Worm (Caenorhabditis elegans): ENCODE results near the gene C14C10.5.

Gene C14C10.5

DNA sequence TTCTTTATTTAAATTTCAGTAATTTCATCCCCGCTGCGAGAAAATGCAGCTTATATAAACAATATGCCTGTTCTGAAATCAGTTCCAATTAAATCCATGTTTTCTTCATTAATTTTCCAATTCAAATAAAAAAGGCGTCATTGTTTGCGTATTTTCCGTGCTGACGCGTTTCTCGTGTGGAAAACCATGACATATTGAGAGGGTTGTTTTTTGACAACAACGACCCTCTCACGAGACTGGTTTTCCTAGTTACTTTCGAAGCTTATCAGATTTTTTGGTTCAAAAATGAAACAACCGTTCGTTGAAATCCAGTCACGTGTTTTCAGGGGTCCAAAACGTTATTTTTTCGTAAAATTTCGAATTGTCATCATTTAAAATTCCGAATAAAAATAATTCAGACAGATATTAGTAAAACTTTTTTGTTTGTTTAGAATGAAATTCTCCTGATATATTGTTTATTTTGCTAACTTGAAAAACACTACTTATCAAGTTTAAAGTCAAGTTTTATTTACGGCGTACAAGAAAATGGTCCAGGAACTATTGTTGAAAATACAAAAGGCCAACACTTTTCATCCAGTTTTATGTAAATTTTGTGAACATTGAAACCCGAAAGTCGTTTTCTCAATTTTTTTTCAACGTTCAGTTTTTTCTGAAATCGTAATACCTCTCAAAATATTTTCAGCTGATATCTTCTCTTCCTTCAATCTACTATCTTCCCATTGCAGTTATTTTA is at the start of gene C14C10.5:
Gene C14C10.5, plus strand, starts transcription at position 683 of the 733 bp plus-strand sequence.
- TF ChIP-seq unc-39 (tag; optimal IDR thresholded peaks at IDR 0.05) (no peak), mep-1 (tag; optimal IDR thresholded peaks at IDR 0.05) (peak; percentile 1)

DNA sequence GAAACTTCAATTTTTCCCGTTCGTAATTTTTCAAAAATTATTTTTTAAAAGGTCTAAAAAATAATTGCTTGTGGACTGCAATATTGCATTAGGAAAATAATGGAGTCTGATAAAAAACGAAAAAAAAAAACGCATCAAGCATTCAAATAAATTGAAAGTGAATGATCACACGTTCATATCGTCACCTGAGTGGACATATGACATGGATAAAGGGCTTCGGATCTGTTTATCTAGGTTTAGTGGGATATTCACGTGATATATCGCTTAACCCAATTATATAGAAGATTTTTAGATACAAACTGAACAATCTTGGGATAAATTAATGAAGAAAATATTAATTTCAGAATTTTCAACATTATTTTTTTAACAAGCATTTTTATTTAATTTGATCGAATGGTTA is 49.2 kb upstream of the C14C10.5 start:
- TF ChIP-seq unc-62 (GFP tag; optimal IDR thresholded peaks at IDR 0.05) = no peak
- TF ChIP-seq unc-39 (tag; optimal IDR thresholded peaks at IDR 0.05) = no peak
- TF ChIP-seq lsy-2 (tag; optimal IDR thresholded peaks at IDR 0.05) = no peak
- no peak for TF ChIP-seq ceh-83 (GFP tag; optimal IDR thresholded peaks at IDR 0.05)
- no peak for TF ChIP-seq drap-1 (GFP tag; optimal IDR thresholded peaks at IDR 0.05)
- TF ChIP-seq mep-1 (tag; optimal IDR thresholded peaks at IDR 0.05) = no peak

DNA sequence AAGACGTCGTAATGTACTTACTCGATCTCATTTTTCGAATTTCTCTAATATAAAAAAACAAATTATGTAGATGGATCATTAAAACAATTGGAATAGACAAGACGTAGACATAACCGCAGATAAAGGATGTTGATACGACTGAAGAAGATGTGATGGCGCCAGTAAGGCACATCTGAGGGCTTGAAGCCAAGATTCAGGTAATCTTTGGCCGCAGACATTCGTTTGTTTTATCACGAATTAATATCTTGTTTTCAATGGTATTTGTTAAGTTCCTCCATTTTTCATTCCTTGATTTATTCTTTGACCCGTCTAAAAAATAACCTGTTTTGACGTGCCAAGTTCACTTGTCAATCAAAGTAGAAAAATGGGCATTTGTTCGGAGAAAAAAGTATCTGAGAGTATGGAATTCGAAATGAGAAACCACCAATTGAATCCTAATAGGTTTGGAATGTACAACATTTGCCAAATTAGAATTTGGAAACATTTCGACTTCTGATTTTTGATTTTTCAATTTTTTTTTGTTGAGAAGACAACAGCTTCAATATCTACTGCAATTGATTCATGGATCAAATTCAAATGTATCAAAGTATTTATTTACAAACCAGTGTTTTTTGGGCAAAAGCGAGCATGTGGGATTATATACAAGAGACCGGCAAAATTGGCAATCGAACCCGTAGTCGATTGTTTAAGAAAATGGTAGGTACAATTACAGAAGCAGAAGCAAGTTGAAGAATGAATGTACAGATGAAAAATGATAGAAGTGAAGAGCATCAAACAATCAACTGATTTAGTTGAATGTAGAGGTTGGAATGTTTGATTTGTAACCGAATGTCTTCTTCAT is 48.1 kb upstream of the C14C10.5 start:
- TF ChIP-seq blmp-1 (tag; optimal IDR thresholded peaks at IDR 0.05) (no peak), M03D4.4 (tag; optimal IDR thresholded peaks at IDR 0.05) (no peak), ceh-83 (GFP tag; optimal IDR thresholded peaks at IDR 0.05) (no peak), nhr-12 (tag; optimal IDR thresholded peaks at IDR 0.05) (no peak)

DNA sequence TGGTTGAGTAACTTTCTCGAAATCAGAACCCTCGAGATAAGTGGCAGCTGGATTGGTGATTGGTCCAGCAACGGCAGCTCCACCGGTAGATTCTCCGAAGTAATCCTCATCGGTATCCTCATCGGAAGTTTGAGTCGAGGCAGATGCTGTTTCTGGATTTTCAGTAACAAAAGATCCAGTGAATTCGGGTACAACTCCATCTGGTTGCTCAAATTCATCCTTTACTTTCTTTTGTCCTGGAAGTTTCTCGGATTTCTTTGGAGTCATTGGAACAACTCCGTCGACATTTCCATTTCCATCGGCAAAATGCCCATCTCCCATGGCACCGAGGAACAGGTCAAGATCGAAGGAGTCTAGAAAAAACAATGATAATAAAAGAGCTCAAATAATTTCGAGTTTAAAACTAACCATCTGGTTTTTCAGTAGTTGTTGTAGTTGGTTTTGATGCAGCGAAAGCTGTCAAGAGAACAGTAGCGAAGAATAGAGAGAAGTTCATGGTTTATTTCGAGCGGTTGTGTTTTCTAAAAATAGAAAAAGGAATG is 47.2 kb upstream of the C14C10.5 start, which contains the start of gene F45D3.4:
Gene F45D3.4, minus strand, starts transcription at position 521 of the 542 bp plus-strand sequence.
- TF ChIP-seq lin-32 (GFP tag; optimal IDR thresholded peaks at IDR 0.05) (no peak), ces-1 (GFP tag; optimal IDR thresholded peaks at IDR 0.05) (no peak), unc-120 (tag; optimal IDR thresholded peaks at IDR 0.05; ENCODE audit: poor library complexity, severe bottlenecking) (no peak)

DNA sequence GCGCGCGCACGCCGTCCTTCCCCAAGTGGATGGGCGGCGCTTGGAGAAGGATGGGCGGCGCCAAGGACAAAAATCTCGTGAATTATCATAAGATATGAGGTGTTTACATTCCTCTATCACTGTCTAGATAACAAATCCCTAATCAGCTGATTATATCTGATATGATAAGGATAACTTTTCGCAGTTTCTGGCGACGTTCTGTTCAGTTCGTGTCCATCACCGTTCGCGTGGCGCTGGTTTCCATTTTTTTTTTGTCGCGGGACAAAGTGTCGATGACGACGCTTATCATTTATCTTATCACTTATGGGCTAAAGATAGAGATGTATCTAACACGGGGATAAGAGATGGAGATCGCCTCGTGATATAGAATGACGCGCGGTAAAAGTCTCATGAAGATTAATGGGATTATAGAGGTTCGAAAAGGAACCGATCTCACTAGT is 46.7 kb upstream of the C14C10.5 start:
- TF ChIP-seq mab-5 (tag; optimal IDR thresholded peaks at IDR 0.05) (no peak), elt-1 (tag; optimal IDR thresholded peaks at IDR 0.05; ENCODE audit: borderline replicate concordance, insufficient read depth) (peak; percentile 81), elt-3 (tag; optimal IDR thresholded peaks at IDR 0.05) (peak; percentile 92), ham-2 (GFP tag; optimal IDR thresholded peaks at IDR 0.05) (peak; percentile 35), M03D4.4 (tag; optimal IDR thresholded peaks at IDR 0.05) (no peak)

DNA sequence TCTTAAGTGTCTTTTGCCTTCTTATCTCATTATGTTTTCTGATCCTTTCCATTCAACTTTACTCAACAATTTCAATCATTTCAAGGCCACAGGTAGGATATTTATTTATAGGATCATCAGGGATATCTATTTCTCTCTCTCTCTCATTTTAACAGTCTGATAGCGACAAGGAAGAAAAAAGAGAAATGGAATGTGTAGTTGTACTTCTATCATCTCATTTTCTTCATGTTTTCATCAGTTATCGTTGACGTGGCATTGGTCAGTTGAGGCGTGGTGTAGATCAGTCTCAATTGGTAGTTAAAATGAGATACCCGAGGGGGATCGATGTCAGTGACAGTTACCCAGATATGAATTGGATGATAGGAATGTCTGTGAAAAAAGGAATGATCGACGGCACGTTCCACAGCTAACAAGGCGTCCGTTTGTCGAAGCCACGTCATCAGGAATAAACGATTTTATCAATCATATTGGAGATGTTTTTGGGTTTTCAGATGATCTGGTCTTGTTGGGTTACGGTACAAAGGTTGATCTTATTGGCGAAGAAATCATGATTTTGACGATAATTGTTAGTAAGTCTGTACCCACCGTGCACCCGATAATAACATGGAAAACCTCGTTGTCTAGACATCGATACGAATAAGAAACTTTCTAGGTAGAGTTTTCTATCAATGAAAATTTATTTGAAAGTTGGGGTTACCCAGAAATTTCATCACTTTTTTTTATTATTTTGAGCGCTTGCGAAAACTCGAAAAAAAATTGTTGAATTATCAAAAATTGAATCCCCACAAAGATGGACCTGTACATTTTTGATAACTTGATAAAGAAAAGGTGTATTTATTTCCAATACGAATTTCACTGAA is 45.6 kb upstream of the C14C10.5 start:
- no peak for TF ChIP-seq blmp-1 (tag; optimal IDR thresholded peaks at IDR 0.05)
- no peak for TF ChIP-seq lin-32 (GFP tag; optimal IDR thresholded peaks at IDR 0.05)

DNA sequence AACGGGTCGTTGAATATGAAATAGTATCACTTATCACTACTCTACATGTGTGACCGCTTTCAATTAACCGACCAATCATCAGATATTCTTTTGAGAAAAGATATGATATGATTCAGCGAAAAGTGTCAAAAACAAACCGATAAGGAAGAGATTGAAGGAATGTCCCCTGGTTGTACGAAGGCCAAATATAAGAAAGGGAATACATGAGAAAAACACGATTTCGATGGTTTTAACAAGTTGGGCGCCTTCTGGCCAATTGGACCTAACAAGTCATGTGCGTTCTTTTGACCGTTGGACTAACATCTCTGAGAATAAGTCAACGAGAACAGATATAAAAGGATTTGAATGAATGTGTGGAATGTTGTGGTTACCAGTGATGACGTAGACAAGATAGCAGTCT is 44.1 kb upstream of the C14C10.5 start:
- TF ChIP-seq ceh-43 (GFP tag; optimal IDR thresholded peaks at IDR 0.05) (no peak), ceh-39 (tag; optimal IDR thresholded peaks at IDR 0.05) (no peak), mep-1 (tag; optimal IDR thresholded peaks at IDR 0.05) (no peak), unc-62 (GFP tag; optimal IDR thresholded peaks at IDR 0.05) (no peak), elt-3 (tag; optimal IDR thresholded peaks at IDR 0.05) (no peak)

DNA sequence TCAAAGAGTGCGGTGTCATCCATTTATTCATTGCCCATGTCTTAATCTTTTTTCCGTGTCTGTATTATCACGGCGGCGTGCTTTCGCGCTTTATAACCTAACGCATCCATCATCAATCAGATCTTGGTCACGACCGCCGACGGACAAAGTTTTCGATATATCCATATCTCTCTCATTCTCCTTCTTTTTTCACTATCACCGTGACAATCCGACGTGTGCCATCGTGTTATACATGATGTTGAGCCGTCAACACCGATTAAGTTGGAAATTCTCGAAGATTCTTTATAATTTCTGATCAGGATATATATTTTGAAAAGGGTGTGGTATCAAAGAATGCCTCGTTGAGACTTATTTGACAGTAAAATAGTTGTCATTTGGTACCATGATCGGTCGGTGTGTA is 43.1 kb upstream of the C14C10.5 start:
- TF ChIP-seq M03D4.4 (tag; optimal IDR thresholded peaks at IDR 0.05) (no peak), nhr-237 (tag; optimal IDR thresholded peaks at IDR 0.05) (no peak), pha-4 (tag; optimal IDR thresholded peaks at IDR 0.05) (no peak), mls-2 (tag; optimal IDR thresholded peaks at IDR 0.05) (no peak), ces-1 (GFP tag; optimal IDR thresholded peaks at IDR 0.05) (no peak), nhr-28 (tag; optimal IDR thresholded peaks at IDR 0.05) (no peak), unc-120 (tag; optimal IDR thresholded peaks at IDR 0.05; ENCODE audit: poor library complexity, severe bottlenecking) (no peak), ham-2 (GFP tag; optimal IDR thresholded peaks at IDR 0.05) (no peak)

Data from whole organism, mixed stage, embryonic.